Worm (Caenorhabditis elegans) whole organism, L3 larva: ENCODE results near the gene F22B8.7.

Experiments used
- ZK546.5 ChIP-seq: sonication (generic microtip); optimal IDR thresholded peaks from 2 replicates; lab custom pipeline; 2017; ENCODE audit warnings: missing biosample characterization, missing genetic modification characterization
- aly-2 ChIP-seq: fragments of 150-350 bp; optimal IDR thresholded peaks from 2 replicates; lab custom pipeline; 2014; ENCODE audit warnings: missing biosample characterization, missing genetic modification characterization
- ceh-16 ChIP-seq: sonication (generic microtip); optimal IDR thresholded peaks from 2 replicates; lab custom pipeline; 2017; ENCODE audit warnings: missing biosample characterization, missing genetic modification characterization
- daf-12 ChIP-seq: fragments of 150-350 bp; optimal IDR thresholded peaks from 2 replicates; lab custom pipeline; 2014; ENCODE audit warnings: missing biosample characterization, missing genetic modification reagents, missing genetic modification characterization
- egl-5 ChIP-seq: fragments of 150-350 bp; optimal IDR thresholded peaks from 2 replicates; lab custom pipeline; 2017; ENCODE audit warnings: missing biosample characterization, missing genetic modification reagents, missing genetic modification characterization, inconsistent platforms
- elt-1 ChIP-seq: fragments of 150-350 bp; optimal IDR thresholded peaks from 2 replicates; lab custom pipeline; 2014; ENCODE audit warnings: missing biosample characterization, missing genetic modification characterization
- elt-2 ChIP-seq: sonication (generic microtip); optimal IDR thresholded peaks from 2 replicates; lab custom pipeline; 2016; ENCODE audit warnings: missing genetic modification reagents, mild to moderate bottlenecking, missing genetic modification characterization, missing compliant biosample characterization
- elt-3 ChIP-seq, 3 experiments: fragments of 150-350 bp in 1 of 3; sonication (generic microtip) in 2 of 3; optimal IDR thresholded peaks; 2 replicates in 2 of 3; 4 replicates in 1 of 3; lab custom pipeline; 2014 to 2017; ENCODE audit warnings: missing biosample characterization in 3 of 3, missing genetic modification characterization in 3 of 3
- eor-1 ChIP-seq, 2 experiments: fragments of 150-350 bp; optimal IDR thresholded peaks; 2 replicates each; lab custom pipeline; 2014 to 2018; ENCODE audit warnings: missing biosample characterization in 2 of 2, missing genetic modification characterization in 2 of 2
- fkh-10 ChIP-seq: sonication (generic microtip); optimal IDR thresholded peaks from 2 replicates; lab custom pipeline; 2017; ENCODE audit warnings: missing biosample characterization, missing genetic modification reagents, missing genetic modification characterization
- fkh-2 ChIP-seq: fragments of 150-350 bp; optimal IDR thresholded peaks from 2 replicates; lab custom pipeline; 2014; ENCODE audit warnings: missing biosample characterization, missing genetic modification reagents, missing genetic modification characterization
- fos-1 ChIP-seq: fragments of 150-350 bp; optimal IDR thresholded peaks from 2 replicates; lab custom pipeline; 2014; ENCODE audit warnings: missing biosample characterization, missing genetic modification characterization
- hmg-11 ChIP-seq: sonication (generic microtip); optimal IDR thresholded peaks from 2 replicates; lab custom pipeline; 2016; ENCODE audit warnings: missing genetic modification characterization, missing compliant biosample characterization
- lin-15B ChIP-seq: fragments of 150-350 bp; optimal IDR thresholded peaks from 2 replicates; lab custom pipeline; 2014; ENCODE audit warnings: missing biosample characterization, missing genetic modification characterization
- lin-39 ChIP-seq: fragments of 150-350 bp; optimal IDR thresholded peaks from 2 replicates; lab custom pipeline; 2018; ENCODE audit warnings: missing biosample characterization, missing genetic modification reagents, missing genetic modification characterization
- lsy-12 ChIP-seq: sonication (generic microtip); optimal IDR thresholded peaks from 2 replicates; lab custom pipeline; 2016; ENCODE audit warnings: mild to moderate bottlenecking, missing genetic modification characterization, missing compliant biosample characterization
- mdl-1 ChIP-seq: fragments of 150-350 bp; optimal IDR thresholded peaks from 2 replicates; lab custom pipeline; 2014; ENCODE audit warnings: missing biosample characterization, missing genetic modification characterization
- mml-1 ChIP-seq: fragments of 150-350 bp; sonication (generic microtip); optimal IDR thresholded peaks from 3 replicates; lab custom pipeline; 2014; ENCODE audit warnings: missing biosample characterization, missing genetic modification characterization
- nfya-1 ChIP-seq: sonication (generic microtip); optimal IDR thresholded peaks from 2 replicates; lab custom pipeline; 2017; ENCODE audit warnings: missing genetic modification characterization, mild to moderate bottlenecking, missing compliant biosample characterization, antibody characterized with exemption, moderate library complexity; ENCODE audit not compliant: insufficient read depth
- nhr-11 ChIP-seq: fragments of 150-350 bp; optimal IDR thresholded peaks from 2 replicates; lab custom pipeline; 2014; ENCODE audit warnings: missing biosample characterization, missing genetic modification characterization
- nhr-23 ChIP-seq: fragments of 150-350 bp; optimal IDR thresholded peaks from 2 replicates; lab custom pipeline; 2014; ENCODE audit warnings: missing biosample characterization, missing genetic modification reagents, missing genetic modification characterization
- nhr-237 ChIP-seq: fragments of 150-350 bp; optimal IDR thresholded peaks from 2 replicates; lab custom pipeline; 2014; ENCODE audit warnings: missing biosample characterization, missing genetic modification characterization
- nhr-25 ChIP-seq: sonication (generic microtip); optimal IDR thresholded peaks from 2 replicates; lab custom pipeline; 2017; ENCODE audit warnings: missing biosample characterization, missing genetic modification characterization
- nhr-28 ChIP-seq: fragments of 150-350 bp; optimal IDR thresholded peaks from 2 replicates; lab custom pipeline; 2014; ENCODE audit warnings: missing biosample characterization, missing genetic modification characterization
- nhr-43 ChIP-seq: sonication (generic microtip); optimal IDR thresholded peaks from 2 replicates; lab custom pipeline; 2016; ENCODE audit warnings: mild to moderate bottlenecking, missing genetic modification characterization, missing compliant biosample characterization; ENCODE audit not compliant: poor library complexity, severe bottlenecking
- nhr-77 ChIP-seq: fragments of 150-350 bp; optimal IDR thresholded peaks from 2 replicates; lab custom pipeline; 2014; ENCODE audit warnings: missing biosample characterization, missing genetic modification characterization
- pha-4 ChIP-seq: fragments of 150-350 bp; optimal IDR thresholded peaks from 2 replicates; lab custom pipeline; 2014; ENCODE audit warnings: missing biosample characterization, missing genetic modification reagents, missing genetic modification characterization
- pqm-1 ChIP-seq: fragments of 150-350 bp; optimal IDR thresholded peaks from 2 replicates; lab custom pipeline; 2017; ENCODE audit warnings: missing biosample characterization, missing genetic modification characterization, inconsistent platforms
- sea-2 ChIP-seq: fragments of 150-350 bp; sonication (generic microtip); optimal IDR thresholded peaks from 4 replicates; lab custom pipeline; 2014; ENCODE audit warnings: missing biosample characterization, missing genetic modification reagents, missing genetic modification characterization
- skn-1 ChIP-seq: fragments of 150-350 bp; optimal IDR thresholded peaks from 2 replicates; lab custom pipeline; 2014; ENCODE audit warnings: missing biosample characterization, missing genetic modification characterization
- snpc-4 ChIP-seq: fragments of 150-350 bp; optimal IDR thresholded peaks from 2 replicates; lab custom pipeline; 2014; ENCODE audit warnings: missing biosample characterization, missing genetic modification characterization
- tbx-2 ChIP-seq: sonication (generic microtip); optimal IDR thresholded peaks from 2 replicates; lab custom pipeline; 2016; ENCODE audit warnings: mild to moderate bottlenecking, missing genetic modification characterization, missing compliant biosample characterization
- unc-39 ChIP-seq: sonication (generic microtip); optimal IDR thresholded peaks from 4 replicates; lab custom pipeline; 2017; ENCODE audit warnings: missing biosample characterization, missing genetic modification characterization
- unc-62 ChIP-seq: fragments of 150-350 bp; sonication (generic microtip); optimal IDR thresholded peaks from 4 replicates; lab custom pipeline; 2014; ENCODE audit warnings: missing biosample characterization, missing genetic modification reagents, missing genetic modification characterization
- zag-1 ChIP-seq: fragments of 150-350 bp; optimal IDR thresholded peaks from 2 replicates; lab custom pipeline; 2014; ENCODE audit warnings: missing biosample characterization, missing genetic modification characterization
- ztf-11 ChIP-seq: fragments of 150-350 bp; optimal IDR thresholded peaks from 2 replicates; lab custom pipeline; 2014; ENCODE audit warnings: missing biosample characterization, missing genetic modification characterization

F22B8.7 gene

DNA sequence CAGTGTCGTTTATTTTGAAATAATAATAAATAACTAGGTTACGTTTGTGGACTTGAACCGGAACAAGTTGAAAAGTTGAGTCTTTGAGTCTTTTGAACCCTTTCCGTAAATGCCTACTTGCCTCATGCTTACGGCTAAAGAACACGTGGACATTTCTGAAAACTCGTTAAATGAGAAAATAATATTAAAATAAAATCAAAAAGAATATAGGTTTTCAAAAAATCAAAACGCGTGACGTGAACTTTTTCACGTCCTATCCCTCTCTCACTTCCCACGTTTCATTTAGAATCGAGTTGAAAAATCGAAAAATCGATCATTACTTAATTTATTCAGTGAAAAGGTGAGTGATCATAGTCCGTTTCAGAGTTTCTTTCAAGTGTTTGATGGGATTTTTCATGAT is 45.2 kb upstream of the F22B8.7 start, which contains the start of gene best-12:
Gene best-12 (plus strand): TSS at position 301 of the 400 bp plus-strand sequence.
- TF ChIP-seq mdl-1 (tag; lab: Kevin White, UChicago) (no peak), snpc-4 (tag; lab: Kevin White, UChicago) (no peak), lsy-12 (tag; lab: Kevin White, UChicago) (no peak), eor-1 (tag; optimal IDR thresholded peaks at IDR 0.05; lab: Kevin White, UChicago) (no peak), ZK546.5 (tag; lab: Kevin White, UChicago) (no peak), nhr-43 (no peak), nhr-25 (tag; lab: Kevin White, UChicago) (no peak), aly-2 (tag; lab: Kevin White, UChicago) (no peak), lin-39 (tag; lab: Kevin White, UChicago) (no peak), unc-39 (tag; lab: Kevin White, UChicago) (no peak)

DNA sequence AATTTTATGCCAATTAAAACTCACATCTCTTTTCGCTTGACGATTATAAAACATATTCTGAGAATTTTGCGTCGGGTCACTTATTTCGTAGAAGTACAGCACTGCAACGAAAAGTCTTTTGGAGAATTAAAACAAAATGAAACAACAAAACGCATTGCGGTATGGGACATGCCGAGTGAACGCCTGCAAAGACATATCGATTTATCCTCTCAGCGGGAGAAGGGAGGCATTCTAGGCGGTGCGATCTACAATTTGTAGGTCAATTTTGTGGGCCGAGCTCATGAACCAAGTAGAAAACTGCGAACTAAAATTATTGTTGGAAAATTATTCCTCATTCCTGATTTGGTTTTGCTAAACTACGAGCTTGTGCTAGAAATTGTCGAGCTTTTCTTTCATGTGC is 41.0 kb upstream of the F22B8.7 start, which contains the start of gene F14H3.3:
Gene F14H3.3 (minus strand): TSS at position 101 of the 400 bp plus-strand sequence.
- no peak for TF ChIP-seq mml-1 (tag; lab: Kevin White, UChicago)
- no peak for TF ChIP-seq nhr-23 (tag; lab: Kevin White, UChicago)
- TF ChIP-seq sea-2 (GFP tag; lab: Kevin White, UChicago) = no peak
- TF ChIP-seq unc-39 (tag; lab: Kevin White, UChicago) = no peak
- no peak for TF ChIP-seq hmg-11 (tag; lab: Kevin White, UChicago)
- no peak for TF ChIP-seq nhr-11 (tag; lab: Kevin White, UChicago)
- no peak for TF ChIP-seq mdl-1 (tag; lab: Kevin White, UChicago)
- TF ChIP-seq lin-15B (tag; lab: Kevin White, UChicago) = no peak
- TF ChIP-seq, all 47 proteins: peak for 0

DNA sequence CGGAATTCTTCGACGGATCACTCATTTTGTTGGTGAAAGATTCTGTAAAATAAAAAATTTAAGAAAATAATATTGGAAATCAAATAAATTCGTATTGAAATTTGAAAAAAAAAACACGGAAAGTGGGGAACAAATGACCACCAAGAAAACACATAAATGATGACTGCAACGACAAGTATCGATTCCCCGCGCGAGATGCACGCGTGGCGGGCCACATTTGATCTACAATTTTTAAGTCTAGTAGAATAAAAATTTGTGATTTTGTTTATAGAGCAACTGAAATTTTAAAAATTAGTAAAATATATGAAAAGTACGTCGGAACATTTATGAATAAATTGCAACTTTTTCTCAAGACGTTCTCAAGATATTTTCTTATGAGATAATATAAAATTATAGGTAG is 39.4 kb upstream of the F22B8.7 start, which contains the start of gene F14H3.4:
Gene F14H3.4 (minus strand): TSS at position 42 of the 400 bp plus-strand sequence.
- TF ChIP-seq nhr-28 (tag; lab: Kevin White, UChicago) (no peak), mdl-1 (tag; lab: Kevin White, UChicago) (no peak), pqm-1 (tag; lab: Kevin White, UChicago) (no peak), lsy-12 (tag; lab: Kevin White, UChicago) (no peak), skn-1 (tag; lab: Kevin White, UChicago) (no peak), nhr-77 (tag; lab: Kevin White, UChicago) (no peak), pha-4 (no peak), egl-5 (no peak), ceh-16 (tag; lab: Kevin White, UChicago) (no peak), aly-2 (tag; lab: Kevin White, UChicago) (no peak), elt-1 (tag; lab: Kevin White, UChicago) (no peak), fos-1 (tag; lab: Kevin White, UChicago) (no peak), daf-12 (tag; lab: Kevin White, UChicago) (no peak), nhr-11 (tag; lab: Kevin White, UChicago) (no peak)

DNA sequence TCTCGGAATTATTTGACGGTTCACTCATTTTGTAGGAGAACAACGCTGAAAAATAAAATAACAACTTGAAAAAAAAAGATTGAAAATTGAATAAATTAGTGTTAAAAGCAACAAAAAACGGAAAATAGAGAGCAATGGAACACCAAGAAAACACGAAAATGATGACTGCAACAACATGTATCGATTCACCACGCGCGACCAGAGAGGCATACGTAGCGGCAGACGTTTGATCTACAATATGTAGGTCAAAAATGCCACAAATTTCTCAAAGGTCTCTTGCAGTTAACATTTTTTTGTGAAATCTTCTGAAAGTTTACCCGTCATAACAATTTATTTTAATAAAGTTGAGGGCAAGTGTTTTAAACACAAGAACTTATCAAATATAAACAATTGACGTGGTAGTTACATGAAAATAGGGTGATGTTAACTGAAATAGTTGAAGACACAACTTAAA is 37.3 kb upstream of the F22B8.7 start, which contains the start of gene F14H3.5:
Gene F14H3.5 (minus strand): TSS at position 51 of the 454 bp plus-strand sequence.
- TF ChIP-seq mdl-1 (tag; lab: Kevin White, UChicago) (no peak), eor-1 (tag; optimal IDR thresholded peaks at IDR 0.05; lab: Kevin White, UChicago) (no peak), nhr-237 (tag; lab: Kevin White, UChicago) (no peak), fkh-10 (GFP tag; lab: Kevin White, UChicago) (no peak), elt-3 (tag; optimal IDR thresholded peaks at IDR 0.05; lab: Kevin White, UChicago) (no peak), nhr-77 (tag; lab: Kevin White, UChicago) (no peak), ceh-16 (tag; lab: Kevin White, UChicago) (no peak), egl-5 (no peak), nhr-43 (no peak), mml-1 (tag; lab: Kevin White, UChicago) (no peak)
- TF ChIP-seq, all 47 proteins: peak for 0

DNA sequence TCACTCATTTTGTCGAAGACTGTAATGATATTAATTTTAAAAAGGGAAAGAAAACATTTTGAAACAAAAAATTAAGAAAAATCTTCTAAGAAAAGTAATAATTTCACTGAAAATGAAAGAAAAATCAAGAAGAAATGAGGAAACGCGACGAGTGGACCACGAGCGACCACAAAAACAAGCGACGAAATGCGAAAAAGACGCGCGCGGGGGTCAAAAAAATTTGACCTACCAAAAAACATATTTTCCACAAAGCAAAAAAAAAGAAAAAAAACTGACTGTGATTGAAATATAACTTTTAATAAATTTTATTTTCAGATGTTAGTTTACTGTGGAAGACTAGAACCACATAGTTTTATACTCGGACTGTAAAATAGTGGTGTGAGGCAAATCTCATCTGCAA is 35.5 kb upstream of the F22B8.7 start, which contains the start of gene F14H3.6:
Gene F14H3.6 (minus strand): TSS at position 22 of the 400 bp plus-strand sequence.
- TF ChIP-seq hmg-11 (tag; lab: Kevin White, UChicago) (no peak), tbx-2 (tag; lab: Kevin White, UChicago) (no peak), elt-2 (tag; lab: Kevin White, UChicago) (no peak), nhr-77 (tag; lab: Kevin White, UChicago) (no peak), nfya-1 (tag; lab: Kevin White, UChicago) (no peak), ceh-16 (tag; lab: Kevin White, UChicago) (no peak), unc-62 (GFP tag; lab: Kevin White, UChicago) (no peak), skn-1 (tag; lab: Kevin White, UChicago) (no peak), zag-1 (no peak), egl-5 (no peak), fkh-2 (tag; lab: Kevin White, UChicago) (no peak), nhr-28 (tag; lab: Kevin White, UChicago) (no peak), aly-2 (tag; lab: Kevin White, UChicago) (no peak), ztf-11 (tag; lab: Kevin White, UChicago) (no peak), elt-1 (tag; lab: Kevin White, UChicago) (no peak)
